Worm (Caenorhabditis elegans) whole organism, dauer: ENCODE results near the gene str-38.
"Not testable (repeated sequence)": the region's sequence is repeated elsewhere in the genome, so short reads cannot be mapped to it uniquely, and the experiment has no call there.

ENCODE experiments used
- unc-62 ChIP-seq: sonication (generic microtip); optimal IDR thresholded peaks from 2 replicates; lab custom pipeline; 2017; ENCODE audit warnings: missing biosample characterization, missing genetic modification reagents, missing genetic modification characterization

The str-38 gene

DNA sequence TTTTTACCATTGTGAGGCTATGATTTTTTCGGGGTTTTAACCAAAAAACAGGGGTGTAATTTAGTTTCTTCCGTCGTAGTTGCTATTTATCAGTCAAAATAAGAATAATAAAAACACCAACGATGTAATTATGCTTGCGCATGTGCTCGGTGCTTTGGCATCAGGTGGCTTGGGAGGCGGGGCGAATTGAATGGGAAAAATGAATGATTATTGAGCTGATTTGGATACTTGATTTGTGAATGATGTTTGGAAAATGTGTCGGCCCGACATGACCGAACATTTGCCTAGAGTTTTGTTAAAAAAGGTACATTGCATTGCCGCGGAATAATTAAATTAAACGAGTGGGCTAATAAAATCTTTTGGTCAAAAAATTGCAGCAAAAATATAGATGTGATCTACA, at the start of gene str-38:
str-38 (minus strand) TSS at position 101 of the 400 bp plus-strand sequence.
- no peak for TF ChIP-seq unc-62 (GFP tag; lab: Kevin White, UChicago)

- TF ChIP-seq unc-62 (GFP tag; lab: Kevin White, UChicago) = no peak
Measured at ce11 chrV:15781086-15781485, 49.0 kb upstream of the str-38 start, which contains the start of gene T26E4.2. T26E4.2 (plus strand) TSS chrV:15781386.

DNA sequence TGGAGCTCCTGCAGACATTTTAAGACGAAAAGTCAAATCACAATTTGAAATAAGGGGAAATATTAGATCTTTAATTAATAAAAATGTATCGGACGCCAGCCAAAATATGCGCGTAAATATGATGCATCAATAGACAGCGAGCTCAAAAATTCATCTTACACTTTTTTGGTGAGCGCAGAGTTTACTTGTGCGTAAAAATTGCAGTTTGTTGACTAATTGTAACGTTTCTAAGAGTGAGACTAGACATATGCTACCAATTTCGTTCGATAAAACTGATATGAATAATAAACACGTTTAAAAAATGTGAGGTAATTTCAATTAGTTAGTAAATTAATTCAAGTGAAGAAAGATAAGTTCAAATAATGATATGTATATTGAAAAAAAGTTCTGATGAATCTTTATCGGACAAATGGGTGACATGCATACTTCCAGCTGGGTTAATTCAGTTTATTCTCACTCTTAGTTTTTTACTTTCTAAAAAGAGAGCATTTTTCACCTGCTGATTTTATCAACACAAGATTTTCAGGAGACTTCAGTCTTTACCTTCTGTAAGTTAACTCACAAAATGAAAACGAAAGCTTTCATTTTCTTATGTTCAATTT, 47.1 kb upstream of the str-38 start, which contains the start of the genes nhr-285 and irld-52:
nhr-285 (minus strand) TSS at position 101 of the 602 bp plus-strand sequence.
irld-52 (plus strand) TSS at position 552 of the 602 bp plus-strand sequence.
- no peak for TF ChIP-seq unc-62 (GFP tag; lab: Kevin White, UChicago)

DNA sequence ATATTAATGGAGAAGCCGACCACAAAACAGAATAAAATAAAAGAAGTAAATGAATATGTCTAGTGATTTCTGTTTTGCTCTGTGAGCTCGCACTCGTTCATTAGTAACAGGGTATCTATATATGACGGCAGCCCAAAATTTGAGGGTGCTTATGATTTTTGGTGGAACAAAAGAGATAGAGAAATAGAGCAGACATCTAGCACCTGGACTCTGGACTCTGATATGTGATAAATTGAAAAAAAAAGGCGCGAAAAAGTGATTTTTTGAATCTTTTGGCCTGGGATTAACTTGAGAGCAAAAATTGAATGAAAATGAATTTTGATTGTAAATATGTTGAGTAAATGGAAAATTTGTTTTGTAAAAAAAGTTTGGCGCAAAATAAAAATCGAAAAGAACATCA, 44.5 kb upstream of the str-38 start, which contains the start of gene nhr-283:
nhr-283 (minus strand) TSS at position 101 of the 400 bp plus-strand sequence.
- no peak for TF ChIP-seq unc-62 (GFP tag; lab: Kevin White, UChicago)

DNA sequence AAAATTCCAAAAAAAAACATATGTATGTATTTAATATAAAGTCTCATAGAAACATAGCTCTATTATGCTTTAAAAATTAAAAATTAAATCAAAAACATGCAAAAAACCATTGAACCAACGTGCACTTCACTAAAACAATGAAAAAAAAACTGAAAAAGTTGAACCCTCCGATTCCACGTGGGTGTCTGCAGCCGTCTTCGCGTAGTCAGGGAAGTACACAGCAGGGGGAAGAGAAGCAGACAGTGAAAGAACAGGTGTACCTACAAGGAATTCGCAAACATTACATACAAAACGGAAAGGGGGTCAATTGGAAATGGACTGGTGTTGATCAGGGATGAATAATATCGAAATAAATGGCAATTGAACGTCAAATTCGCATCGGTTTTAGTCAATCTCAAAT, 41.8 kb upstream of the str-38 start:
- no peak for TF ChIP-seq unc-62 (GFP tag; lab: Kevin White, UChicago)

ce11 chrV:15773141-15773540, 41.0 kb upstream of the str-38 start, which contains the start of gene nhr-60:
nhr-60 (minus strand) TSS chrV:15773241.
- TF ChIP-seq unc-62 (GFP tag; lab: Kevin White, UChicago) = no peak

DNA sequence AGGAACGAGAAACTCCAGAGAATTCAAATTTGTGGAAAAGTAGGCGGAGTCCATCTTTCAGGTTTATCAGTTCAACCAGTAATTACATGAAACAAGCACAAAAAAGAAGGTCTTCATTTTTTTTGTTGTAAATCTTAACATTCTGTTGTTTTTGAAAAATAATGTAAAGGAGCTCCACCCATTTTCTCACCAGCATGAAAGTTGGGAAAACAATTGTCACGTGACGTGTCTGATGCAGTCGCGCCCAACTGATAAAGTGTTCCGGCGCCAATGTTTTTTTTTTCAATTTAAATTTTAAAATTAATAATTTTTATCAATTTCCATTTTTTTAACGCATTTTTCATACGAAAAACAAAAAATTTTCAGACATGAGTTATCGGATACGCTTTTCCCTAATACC, 37.0 kb upstream of the str-38 start, which contains the start of gene F57A10.4:
F57A10.4 (plus strand) TSS at position 367 of the 400 bp plus-strand sequence.
- no peak for TF ChIP-seq unc-62 (GFP tag; lab: Kevin White, UChicago)

- TF ChIP-seq unc-62 (GFP tag; lab: Kevin White, UChicago) = no peak
Measured at ce11 chrV:15766122-15766594, 34.0 kb upstream of the str-38 start, which contains the start of the genes haf-3 and F57A10.2. haf-3 (minus strand) TSS chrV:15766172. F57A10.2 (plus strand) TSS chrV:15766575.

- TF ChIP-seq unc-62 (GFP tag; lab: Kevin White, UChicago) = no peak
Measured at ce11 chrV:15758449-15758848, 26.3 kb upstream of the str-38 start, which contains the start of gene str-9. str-9 (plus strand) TSS chrV:15758749.

ce11 chrV:15757645-15758044, 25.5 kb upstream of the str-38 start:
- TF ChIP-seq unc-62 (GFP tag; lab: Kevin White, UChicago) = no peak

DNA sequence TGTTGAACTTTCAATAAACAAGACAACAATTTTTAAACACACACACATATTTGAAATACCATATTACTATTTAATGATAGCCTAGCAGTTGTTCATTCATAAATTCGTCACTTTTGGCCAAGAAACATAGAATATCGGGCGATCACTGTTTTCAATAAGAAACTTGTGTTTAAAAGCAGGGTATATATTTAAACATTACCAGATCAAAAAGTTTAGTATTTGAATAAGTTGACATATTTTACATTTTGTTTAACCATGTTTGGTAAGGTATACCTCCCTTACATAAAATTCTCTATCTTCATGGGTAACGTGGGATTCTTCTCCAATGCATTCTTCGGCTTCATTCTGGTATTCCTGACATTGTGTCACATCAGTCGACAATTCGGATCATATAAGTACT, 22.6 kb upstream of the str-38 start, which contains the start of gene str-8:
str-8 (plus strand) TSS at position 301 of the 400 bp plus-strand sequence.
- not testable (repeated sequence) for TF ChIP-seq unc-62 (GFP tag; lab: Kevin White, UChicago)

- not testable (repeated sequence) for TF ChIP-seq unc-62 (GFP tag; lab: Kevin White, UChicago)
Measured at ce11 chrV:15752941-15753340, 20.8 kb upstream of the str-38 start, which contains the start of gene str-5. str-5 (plus strand) TSS chrV:15753241.

DNA sequence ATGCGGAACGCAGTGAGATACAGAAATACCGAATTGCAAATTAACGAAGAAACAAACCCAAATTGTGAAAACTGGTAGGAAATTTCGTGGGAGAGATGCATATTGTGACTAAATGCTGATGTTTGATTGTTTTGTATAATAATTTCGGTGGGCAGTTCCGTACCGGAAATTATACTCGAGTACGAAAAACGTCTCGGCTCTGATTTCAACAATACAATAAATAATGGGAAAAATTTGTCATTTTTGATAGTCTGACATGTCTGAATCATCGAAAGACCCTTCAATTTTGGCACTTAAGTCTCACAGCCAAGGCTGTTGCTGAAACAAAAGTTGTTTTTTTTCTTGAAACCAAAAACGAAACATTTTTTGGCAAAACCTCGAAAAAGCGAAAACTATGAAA, 19.9 kb upstream of the str-38 start, which contains the start of gene str-43:
str-43 (minus strand) TSS at position 101 of the 400 bp plus-strand sequence.
- no peak for TF ChIP-seq unc-62 (GFP tag; lab: Kevin White, UChicago)

DNA sequence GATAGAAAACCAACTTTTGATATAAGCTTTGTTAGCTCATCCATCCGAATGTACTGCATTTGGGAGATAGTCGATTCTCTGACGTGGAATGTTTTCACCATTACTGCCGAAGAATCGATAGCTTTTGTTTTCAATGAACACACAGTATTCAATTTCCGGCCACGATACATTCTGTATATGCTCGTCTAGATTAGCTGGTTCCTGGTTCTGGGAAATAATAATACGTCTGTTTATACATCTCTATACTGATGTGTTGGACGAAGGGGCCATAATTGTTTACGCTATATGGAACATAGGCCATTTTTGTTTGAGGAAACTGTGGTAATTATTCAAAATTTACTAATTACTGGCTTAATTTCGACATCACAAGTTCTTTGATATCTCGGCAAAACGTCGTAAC, 18.0 kb upstream of the str-38 start, which contains the start of gene str-6:
str-6 (minus strand) TSS at position 101 of the 400 bp plus-strand sequence.
- TF ChIP-seq unc-62 (GFP tag; lab: Kevin White, UChicago) = no peak

- not testable (repeated sequence) for TF ChIP-seq unc-62 (GFP tag; lab: Kevin White, UChicago)
Measured at ce11 chrV:15748343-15748742, 16.2 kb upstream of the str-38 start, which contains the start of gene T23D5.8. T23D5.8 (minus strand) TSS chrV:15748443.

DNA sequence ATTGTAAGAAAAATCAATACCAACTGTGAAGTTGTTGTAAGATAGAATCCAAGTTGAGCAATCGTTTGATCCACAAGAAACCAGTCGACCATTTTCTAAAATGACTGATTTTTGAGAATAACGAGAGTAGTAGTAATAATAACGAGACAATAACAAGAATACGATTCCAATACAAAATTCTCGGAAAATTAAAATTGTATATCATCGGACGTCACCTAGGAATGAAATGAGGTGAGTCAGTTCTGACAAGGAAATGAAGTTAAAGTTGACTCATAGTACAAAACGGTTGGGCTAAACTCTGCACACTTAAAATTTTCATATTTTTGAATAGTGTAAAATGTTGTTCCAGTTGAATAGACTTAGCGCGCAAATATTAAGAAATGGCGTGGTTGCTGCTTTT, 12.3 kb upstream of the str-38 start, which contains the start of gene str-19:
str-19 (minus strand) TSS at position 101 of the 400 bp plus-strand sequence.
- not testable (repeated sequence) for TF ChIP-seq unc-62 (GFP tag; lab: Kevin White, UChicago)
